Fruit fly (Drosophila melanogaster) whole organism, prepupa: Measurements from ENCODE around the gene Polr2A.

ENCODE experiments used
- Blimp-1 ChIP-seq: fragments of 200-800 bp; sonication (Bioruptor generic); optimal IDR thresholded peaks from 3 replicates; lab custom pipeline; 2017; ENCODE audit warnings: missing biosample characterization, missing genetic modification characterization, mild to moderate bottlenecking, moderate library complexity, missing genetic modification reagents
- CG10631 ChIP-seq: fragments of 200-800 bp; sonication (Bioruptor generic); optimal IDR thresholded peaks from 2 replicates; lab custom pipeline; 2016; ENCODE audit warnings: missing biosample characterization, missing genetic modification characterization
- CG10669 ChIP-seq: fragments of 200-800 bp; sonication (Bioruptor generic); optimal IDR thresholded peaks from 3 replicates; lab custom pipeline; 2018; ENCODE audit warnings: missing biosample characterization, mild to moderate bottlenecking, missing genetic modification characterization, moderate library complexity
- CG11762 ChIP-seq: fragments of 200-800 bp; sonication (Bioruptor generic); optimal IDR thresholded peaks from 3 replicates; lab custom pipeline; 2016; ENCODE audit warnings: missing biosample characterization, missing genetic modification characterization; ENCODE audit not compliant: insufficient read depth
- CG11902 ChIP-seq: fragments of 200-800 bp; sonication (Bioruptor generic); optimal IDR thresholded peaks from 3 replicates; lab custom pipeline; 2016; ENCODE audit warnings: missing biosample characterization, missing genetic modification characterization
- CG15336 ChIP-seq: fragments of 200-800 bp; sonication (Bioruptor generic); IDR thresholded peaks from 2 replicates; pipeline ENCODE4 v1.3.6; 2022; ENCODE audit warnings: missing biosample characterization, missing genetic modification characterization
- CG16779 ChIP-seq: fragments of 200-800 bp; sonication (Bioruptor generic); optimal IDR thresholded peaks from 3 replicates; lab custom pipeline; 2017; ENCODE audit warnings: missing biosample characterization, mild to moderate bottlenecking, missing genetic modification characterization
- CG3032 ChIP-seq: fragments of 200-800 bp; optimal IDR thresholded peaks from 2 replicates; lab custom pipeline; 2019; ENCODE audit warnings: missing biosample characterization, mild to moderate bottlenecking, missing genetic modification characterization, moderate library complexity
- CG31627 ChIP-seq: fragments of 200-800 bp; sonication (Bioruptor generic); optimal IDR thresholded peaks from 3 replicates; lab custom pipeline; 2016; ENCODE audit warnings: missing biosample characterization, missing genetic modification characterization
- CG32006 ChIP-seq: fragments of 200-800 bp; sonication (Bioruptor generic); optimal IDR thresholded peaks from 3 replicates; lab custom pipeline; 2017; ENCODE audit warnings: missing biosample characterization, mild to moderate bottlenecking, missing genetic modification characterization
- CG34406 ChIP-seq: fragments of 200-800 bp; sonication (Bioruptor generic); optimal IDR thresholded peaks from 3 replicates; lab custom pipeline; 2016; ENCODE audit warnings: missing biosample characterization, missing genetic modification characterization
- CG3919 ChIP-seq: fragments of 200-800 bp; sonication (Bioruptor generic); optimal IDR thresholded peaks from 3 replicates; lab custom pipeline; 2016; ENCODE audit warnings: missing biosample characterization, missing genetic modification characterization
- CG6163 ChIP-seq: fragments of 200-800 bp; sonication (Bioruptor generic); IDR thresholded peaks from 3 replicates; pipeline ENCODE4 v1.3.6; 2022; ENCODE audit warnings: missing biosample characterization, missing genetic modification characterization
- CG6276 ChIP-seq: fragments of 200-800 bp; sonication (Bioruptor generic); optimal IDR thresholded peaks from 2 replicates; lab custom pipeline; 2017; ENCODE audit warnings: missing biosample characterization, mild to moderate bottlenecking, missing genetic modification characterization
- CG6792 ChIP-seq: fragments of 200-800 bp; sonication (Bioruptor generic); optimal IDR thresholded peaks from 3 replicates; lab custom pipeline; 2016; ENCODE audit warnings: missing biosample characterization, missing genetic modification characterization
- CG6808 ChIP-seq: fragments of 200-800 bp; sonication (Bioruptor generic); optimal IDR thresholded peaks from 3 replicates; lab custom pipeline; 2017; ENCODE audit warnings: missing biosample characterization, missing genetic modification characterization, mild to moderate bottlenecking, moderate library complexity, missing genetic modification reagents
- CG6854 ChIP-seq: fragments of 200-800 bp; sonication (Bioruptor generic); optimal IDR thresholded peaks from 2 replicates; lab custom pipeline; 2017; ENCODE audit warnings: missing biosample characterization, mild to moderate bottlenecking, missing genetic modification characterization
- CG7368 ChIP-seq: fragments of 200-800 bp; sonication (Bioruptor generic); optimal IDR thresholded peaks from 3 replicates; lab custom pipeline; 2016; ENCODE audit warnings: missing biosample characterization, missing genetic modification characterization
- CG8119 ChIP-seq: fragments of 200-800 bp; sonication (Bioruptor generic); IDR thresholded peaks from 3 replicates; pipeline ENCODE4 v1.3.6; 2022; ENCODE audit warnings: missing biosample characterization, missing genetic modification characterization
- CG8632 ChIP-seq: fragments of 200-800 bp; sonication (Bioruptor generic); optimal IDR thresholded peaks from 3 replicates; lab custom pipeline; 2016; ENCODE audit warnings: missing biosample characterization, missing genetic modification characterization
- CG9139 ChIP-seq: fragments of 200-800 bp; sonication (Bioruptor generic); optimal IDR thresholded peaks from 3 replicates; lab custom pipeline; 2017; ENCODE audit warnings: missing biosample characterization, mild to moderate bottlenecking, missing genetic modification characterization
- Eip78C ChIP-seq: fragments of 200-800 bp; sonication (Bioruptor generic); peaks from one replicate; lab custom pipeline; 2016; ENCODE audit warnings: missing biosample characterization, missing genetic modification characterization
- Ets21C ChIP-seq: fragments of 200-800 bp; sonication (Bioruptor generic); optimal IDR thresholded peaks from 3 replicates; lab custom pipeline; 2016; ENCODE audit warnings: missing biosample characterization, missing genetic modification characterization
- Ets96B ChIP-seq: fragments of 200-800 bp; optimal IDR thresholded peaks from 2 replicates; lab custom pipeline; 2019; ENCODE audit warnings: missing biosample characterization, mild to moderate bottlenecking, missing genetic modification characterization, moderate library complexity
- Hr39 ChIP-seq: fragments of 200-800 bp; sonication (Bioruptor generic); optimal IDR thresholded peaks from 2 replicates; lab custom pipeline; 2016; ENCODE audit warnings: missing biosample characterization, missing genetic modification characterization
- Hr4 ChIP-seq: fragments of 200-800 bp; sonication (Bioruptor generic); optimal IDR thresholded peaks from 3 replicates; lab custom pipeline; 2016; ENCODE audit warnings: missing biosample characterization, missing genetic modification characterization
- Lpt ChIP-seq: fragments of 200-800 bp; sonication (Bioruptor generic); optimal IDR thresholded peaks from 3 replicates; lab custom pipeline; 2016; ENCODE audit warnings: missing biosample characterization, missing genetic modification characterization
- Met ChIP-seq: fragments of 200-800 bp; sonication (Bioruptor generic); optimal IDR thresholded peaks from 3 replicates; lab custom pipeline; 2016; ENCODE audit warnings: missing biosample characterization, missing genetic modification characterization
- OdsH ChIP-seq: fragments of 200-800 bp; sonication (Bioruptor generic); optimal IDR thresholded peaks from 3 replicates; lab custom pipeline; 2016; ENCODE audit warnings: missing biosample characterization, missing genetic modification characterization
- Smox ChIP-seq: fragments of 200-800 bp; sonication (Bioruptor generic); optimal IDR thresholded peaks from 3 replicates; lab custom pipeline; 2016; ENCODE audit warnings: missing biosample characterization, missing genetic modification characterization
- Sox14 ChIP-seq: fragments of 200-800 bp; sonication (Bioruptor generic); optimal IDR thresholded peaks from 3 replicates; lab custom pipeline; 2016; ENCODE audit warnings: missing biosample characterization, missing genetic modification characterization
- achi ChIP-seq: fragments of 200-800 bp; sonication (Bioruptor generic); optimal IDR thresholded peaks from 3 replicates; lab custom pipeline; 2016; ENCODE audit warnings: missing biosample characterization, missing genetic modification characterization
- acj6 ChIP-seq: fragments of 200-800 bp; sonication (Bioruptor generic); optimal IDR thresholded peaks from 3 replicates; lab custom pipeline; 2016; ENCODE audit warnings: missing biosample characterization, missing genetic modification characterization
- dac ChIP-seq: fragments of 200-800 bp; sonication (Bioruptor generic); optimal IDR thresholded peaks from 2 replicates; lab custom pipeline; 2017; ENCODE audit warnings: missing biosample characterization, mild to moderate bottlenecking, missing genetic modification characterization
- dsx ChIP-seq: fragments of 200-800 bp; optimal IDR thresholded peaks from 3 replicates; lab custom pipeline; 2019; ENCODE audit warnings: missing biosample characterization, mild to moderate bottlenecking, missing genetic modification characterization, moderate library complexity; ENCODE audit not compliant: poor library complexity, severe bottlenecking
- esn ChIP-seq: fragments of 200-800 bp; sonication (Bioruptor generic); optimal IDR thresholded peaks from 2 replicates; lab custom pipeline; 2016; ENCODE audit warnings: missing biosample characterization, mild to moderate bottlenecking, missing genetic modification characterization, moderate library complexity
- fd59A ChIP-seq: fragments of 200-800 bp; sonication (Bioruptor generic); optimal IDR thresholded peaks from 2 replicates; lab custom pipeline; 2017; ENCODE audit warnings: missing biosample characterization, mild to moderate bottlenecking, missing genetic modification characterization, missing genetic modification reagents
- lz ChIP-seq: fragments of 200-800 bp; sonication (Bioruptor generic); optimal IDR thresholded peaks from 3 replicates; lab custom pipeline; 2016; ENCODE audit warnings: missing biosample characterization, missing genetic modification characterization
- pdm3 ChIP-seq: fragments of 200-800 bp; sonication (Bioruptor generic); optimal IDR thresholded peaks from 3 replicates; lab custom pipeline; 2016; ENCODE audit warnings: missing biosample characterization, missing genetic modification characterization
- salr ChIP-seq, 2 experiments: fragments of 200-800 bp; sonication (Bioruptor generic); optimal IDR thresholded peaks; 3 replicates each; lab custom pipeline; 2016 to 2018; ENCODE audit warnings: missing biosample characterization in 2 of 2, missing genetic modification characterization in 2 of 2, mild to moderate bottlenecking in 1 of 2
- spab ChIP-seq: fragments of 200-800 bp; sonication (Bioruptor generic); optimal IDR thresholded peaks from 2 replicates; lab custom pipeline; 2017; ENCODE audit warnings: missing biosample characterization, mild to moderate bottlenecking, missing genetic modification characterization, missing genetic modification reagents
- ss ChIP-seq, 2 experiments: fragments of 200-800 bp; sonication (Bioruptor generic); optimal IDR thresholded peaks; 2 replicates in 1 of 2; 3 replicates in 1 of 2; lab custom pipeline; 2017 to 2018; ENCODE audit warnings: mild to moderate bottlenecking in 2 of 2, missing biosample characterization in 2 of 2, missing genetic modification characterization in 2 of 2, moderate library complexity in 1 of 2
- topi ChIP-seq: fragments of 200-800 bp; sonication (Bioruptor generic); optimal IDR thresholded peaks from 3 replicates; lab custom pipeline; 2016; ENCODE audit warnings: missing biosample characterization, missing genetic modification characterization

Gene Polr2A

dm6 chrX:11544110-11544950 lies 25.8 kb downstream of the Polr2A start (continued):
- TF ChIP-seq Hr4 (GFP tag; lab: Kevin White, UChicago), result peak; percentile 31
- peak; percentile 6 for TF ChIP-seq CG6854 (GFP tag; lab: Kevin White, UChicago)
- TF ChIP-seq CG6808, result peak; percentile 11
- TF ChIP-seq pdm3 (GFP tag; lab: Kevin White, UChicago), result peak; percentile 11
- TF ChIP-seq fd59A, result no peak
- TF ChIP-seq CG10631 (GFP tag; lab: Kevin White, UChicago), result peak; percentile 61
- peak; percentile 75 for TF ChIP-seq Eip78C (GFP tag; lab: Kevin White, UChicago)
- no peak for TF ChIP-seq CG10669 (GFP tag; lab: Kevin White, UChicago)
- no peak for TF ChIP-seq OdsH
- TF ChIP-seq CG8119 (GFP tag; lab: Robert Waterston, UW), result peak; percentile 57

- TF ChIP-seq CG15336 (GFP tag; lab: Robert Waterston, UW) (no peak), salr (GFP tag; optimal IDR thresholded peaks at IDR 0.05; lab: Kevin White, UChicago) (no peak), Blimp-1 (GFP tag; lab: Kevin White, UChicago) (no peak), CG9139 (GFP tag; lab: Kevin White, UChicago) (no peak)
- TF ChIP-seq, all 60 proteins: peak for 0
These were observed 26.8 kb downstream of the Polr2A start for dm6 chrX:11543318-11543717.

- TF ChIP-seq Smox (GFP tag; lab: Kevin White, UChicago) (no peak), CG31627 (no peak), Blimp-1 (GFP tag; lab: Kevin White, UChicago) (no peak), spab (peak; percentile 28), CG9139 (GFP tag; lab: Kevin White, UChicago) (no peak), topi (GFP tag; lab: Kevin White, UChicago) (no peak), CG10669 (GFP tag; lab: Kevin White, UChicago) (peak; percentile 47), pdm3 (GFP tag; lab: Kevin White, UChicago) (no peak), CG8632 (GFP tag; lab: Kevin White, UChicago) (peak; percentile 43), salr (GFP tag; optimal IDR thresholded peaks at IDR 0.05; lab: Kevin White, UChicago) (peak in 1 of 2 experiments; percentile 28), Ets96B (tag; lab: Kevin White, UChicago) (peak; percentile 38), CG16779 (peak; percentile 13), achi (GFP tag; lab: Kevin White, UChicago) (peak; percentile 52), CG11762 (GFP tag; lab: Kevin White, UChicago) (peak; percentile 7), CG3919 (GFP tag; lab: Kevin White, UChicago) (peak; percentile 20), Ets21C (GFP tag; lab: Kevin White, UChicago) (no peak), lz (GFP tag; lab: Kevin White, UChicago) (no peak), CG15336 (GFP tag; lab: Robert Waterston, UW) (no peak), ss (GFP tag; optimal IDR thresholded peaks at IDR 0.05; lab: Kevin White, UChicago) (peak; percentile 4 to 52), CG6854 (GFP tag; lab: Kevin White, UChicago) (no peak), CG6163 (GFP tag; lab: Robert Waterston, UW) (0 out of 3 replicates have a peak, but pooled peaks have one; percentile 8), Sox14 (GFP tag; lab: Kevin White, UChicago) (no peak), CG10631 (GFP tag; lab: Kevin White, UChicago) (peak; percentile 42), OdsH (peak; percentile 45), CG6276 (GFP tag; lab: Kevin White, UChicago) (peak; percentile 10), acj6 (GFP tag; lab: Kevin White, UChicago) (peak; percentile 43), Met (GFP tag; lab: Kevin White, UChicago) (no peak), CG7368 (no peak), Hr4 (GFP tag; lab: Kevin White, UChicago) (peak; percentile 10), esn (GFP tag; lab: Kevin White, UChicago) (no peak), dac (GFP tag; lab: Kevin White, UChicago) (no peak), CG34406 (GFP tag; lab: Kevin White, UChicago) (peak; percentile 54), Eip78C (GFP tag; lab: Kevin White, UChicago) (peak; percentile 58), fd59A (no peak), Lpt (GFP tag; lab: Kevin White, UChicago) (peak; percentile 1), dsx (GFP tag; lab: Kevin White, UChicago) (peak; percentile 36), CG11902 (GFP tag; lab: Kevin White, UChicago) (peak; percentile 10), Hr39 (GFP tag; lab: Kevin White, UChicago) (peak; percentile 19), CG32006 (peak; percentile 56), CG3032 (tag; lab: Kevin White, UChicago) (peak; percentile 40), CG6808 (peak; percentile 44), CG6792 (GFP tag; lab: Kevin White, UChicago) (peak; percentile 14)
These were observed 27.6 kb downstream of the Polr2A start for dm6 chrX:11542502-11542901.
